Worm (Caenorhabditis elegans) whole organism, young adult: ENCODE measurements around the gene rpl-36.A.

ENCODE experiments used
- C06A6.2 ChIP-seq: fragments of 200-800 bp; sonication (Bioruptor generic); conservative IDR thresholded peaks from 2 replicates; pipeline ENCODE4 v1.3.6; 2022; ENCODE audit warnings: missing genetic modification characterization, missing compliant biosample characterization
- D2030.7 ChIP-seq: fragments of 200-800 bp; sonication (Bioruptor generic); IDR thresholded peaks from 2 replicates; pipeline ENCODE4 v1.3.6; 2022; ENCODE audit warnings: missing genetic modification reagents, missing genetic modification characterization, missing compliant biosample characterization
- F23B12.7 ChIP-seq: sonication (generic microtip); optimal IDR thresholded peaks from 2 replicates; lab custom pipeline; 2017; ENCODE audit warnings: missing genetic modification characterization, mild to moderate bottlenecking, missing compliant biosample characterization, antibody characterized with exemption, moderate library complexity; ENCODE audit not compliant: insufficient read depth
- K11D2.4 ChIP-seq: fragments of 200-800 bp; sonication (Bioruptor generic); IDR thresholded peaks from 2 replicates; pipeline ENCODE4 v1.3.6; 2022; ENCODE audit warnings: missing genetic modification reagents, missing genetic modification characterization, missing compliant biosample characterization
- T07F8.4 ChIP-seq: sonication (generic microtip); optimal IDR thresholded peaks from 2 replicates; lab custom pipeline; 2016; ENCODE audit warnings: mild to moderate bottlenecking, missing genetic modification characterization, moderate library complexity, missing compliant biosample characterization
- Y67H2A.10 ChIP-seq: fragments of 200-800 bp; sonication (Bioruptor generic); conservative IDR thresholded peaks from 2 replicates; pipeline ENCODE4 v1.3.6; 2022; ENCODE audit warnings: missing genetic modification reagents, missing genetic modification characterization, missing compliant biosample characterization
- Y95B8A.8 ChIP-seq: fragments of 200-800 bp; sonication (Bioruptor generic); IDR thresholded peaks from 2 replicates; pipeline ENCODE4 v1.3.6; 2022; ENCODE audit warnings: missing genetic modification reagents, missing genetic modification characterization, missing compliant biosample characterization
- ama-1 ChIP-seq, 3 experiments: fragments of 150-350 bp in 1 of 3; sonication (generic microtip) in 2 of 3; optimal IDR thresholded peaks; 2 replicates each; lab custom pipeline; 2014 to 2018; ENCODE audit warnings: missing biosample characterization in 2 of 3, missing genetic modification characterization in 2 of 3, missing genetic modification reagents in 2 of 3
- atf-7 ChIP-seq: sonication (generic microtip); optimal IDR thresholded peaks from 2 replicates; lab custom pipeline; 2017; ENCODE audit warnings: mild to moderate bottlenecking, missing genetic modification characterization, missing compliant biosample characterization
- athp-1 ChIP-seq: sonication (generic microtip); optimal IDR thresholded peaks from 2 replicates; lab custom pipeline; 2017; ENCODE audit warnings: mild to moderate bottlenecking, missing genetic modification characterization, missing compliant biosample characterization
- ceh-27 ChIP-seq: fragments of 200-800 bp; sonication (Bioruptor generic); optimal IDR thresholded peaks from 2 replicates; lab custom pipeline; 2018; ENCODE audit warnings: mild to moderate bottlenecking, missing genetic modification characterization, moderate library complexity, missing compliant biosample characterization
- ceh-79 ChIP-seq: sonication (generic microtip); optimal IDR thresholded peaks from 2 replicates; lab custom pipeline; 2017; ENCODE audit warnings: mild to moderate bottlenecking, missing genetic modification characterization, missing compliant biosample characterization
- dpff-1 ChIP-seq: sonication (generic microtip); optimal IDR thresholded peaks from 2 replicates; lab custom pipeline; 2017; ENCODE audit warnings: mild to moderate bottlenecking, missing genetic modification characterization, missing compliant biosample characterization
- ekl-4 ChIP-seq: fragments of 200-800 bp; sonication (Bioruptor generic); IDR thresholded peaks from 2 replicates; pipeline ENCODE4 v1.3.6; 2022; ENCODE audit warnings: missing genetic modification reagents, missing genetic modification characterization, missing compliant biosample characterization
- fkh-3 ChIP-seq: sonication (generic microtip); optimal IDR thresholded peaks from 2 replicates; lab custom pipeline; 2016; ENCODE audit warnings: mild to moderate bottlenecking, missing genetic modification characterization, missing compliant biosample characterization
- gei-17 ChIP-seq: fragments of 200-800 bp; sonication (Bioruptor generic); optimal IDR thresholded peaks from 2 replicates; lab custom pipeline; 2018; ENCODE audit warnings: mild to moderate bottlenecking, missing genetic modification characterization, missing compliant biosample characterization
- hmg-1.2 ChIP-seq: fragments of 200-800 bp; sonication (Bioruptor generic); IDR thresholded peaks from 2 replicates; pipeline ENCODE4 v1.3.6; 2022; ENCODE audit warnings: missing genetic modification reagents, missing genetic modification characterization, missing compliant biosample characterization
- hrde-1 ChIP-seq: sonication (generic microtip); optimal IDR thresholded peaks from 2 replicates; lab custom pipeline; 2016; ENCODE audit warnings: missing genetic modification characterization, mild to moderate bottlenecking, missing compliant biosample characterization, moderate library complexity, missing genotype, missing genetic modification reagents, borderline replicate concordance
- lin-35 ChIP-seq, 3 experiments: fragments of 150-350 bp in 2 of 3; sonication (generic microtip) in 1 of 3; optimal IDR thresholded peaks; 2 replicates each; lab custom pipeline; 2014 to 2018; ENCODE audit warnings: missing biosample characterization in 3 of 3, missing genetic modification characterization in 3 of 3, missing genetic modification reagents in 3 of 3
- lin-54 ChIP-seq: fragments of 200-800 bp; sonication (Bioruptor generic); optimal IDR thresholded peaks from 2 replicates; lab custom pipeline; 2018; ENCODE audit warnings: mild to moderate bottlenecking, missing genetic modification characterization, missing compliant biosample characterization
- madf-6 ChIP-seq: fragments of 200-800 bp; sonication (Bioruptor generic); IDR thresholded peaks from 2 replicates; pipeline ENCODE4 v1.3.6; 2022; ENCODE audit warnings: missing genetic modification reagents, missing genetic modification characterization, missing compliant biosample characterization
- nhr-80 ChIP-seq: sonication (generic microtip); optimal IDR thresholded peaks from 2 replicates; lab custom pipeline; 2016; ENCODE audit warnings: missing genetic modification characterization, missing compliant biosample characterization
- nhr-90 ChIP-seq: sonication (generic microtip); optimal IDR thresholded peaks from 2 replicates; lab custom pipeline; 2016; ENCODE audit warnings: missing genotype, mild to moderate bottlenecking, missing genetic modification characterization, missing compliant biosample characterization
- pbrm-1 ChIP-seq: fragments of 200-800 bp; sonication (Bioruptor generic); IDR thresholded peaks from 2 replicates; pipeline ENCODE4 v1.3.6; 2022; ENCODE audit warnings: missing genetic modification reagents, missing genetic modification characterization, missing compliant biosample characterization
- pha-4 ChIP-seq: fragments of 150-350 bp; sonication (generic microtip); optimal IDR thresholded peaks from 2 replicates; lab custom pipeline; 2014; ENCODE audit warnings: missing biosample characterization, missing genetic modification reagents, missing genetic modification characterization
- snpc-1.3 ChIP-seq: sonication (generic microtip); optimal IDR thresholded peaks from 2 replicates; lab custom pipeline; 2017; ENCODE audit warnings: missing genetic modification characterization, mild to moderate bottlenecking, missing compliant biosample characterization, antibody characterized with exemption, moderate library complexity, missing genotype, missing genetic modification reagents; ENCODE audit not compliant: insufficient read depth
- snpc-3.4 ChIP-seq: sonication (generic microtip); optimal IDR thresholded peaks from 2 replicates; lab custom pipeline; 2017; ENCODE audit warnings: missing genetic modification characterization, mild to moderate bottlenecking, missing compliant biosample characterization, antibody characterized with exemption, moderate library complexity, missing genotype, missing genetic modification reagents
- tbp1 ChIP-seq: fragments of 200-800 bp; sonication (Bioruptor generic); optimal IDR thresholded peaks from 2 replicates; lab custom pipeline; 2018; ENCODE audit warnings: mild to moderate bottlenecking, missing genetic modification characterization, missing compliant biosample characterization
- unc-62 ChIP-seq: fragments of 150-350 bp; optimal IDR thresholded peaks from 2 replicates; lab custom pipeline; 2014; ENCODE audit warnings: missing biosample characterization, missing genetic modification reagents, missing genetic modification characterization
- ztf-18 ChIP-seq: sonication (generic microtip); optimal IDR thresholded peaks from 2 replicates; lab custom pipeline; 2016; ENCODE audit warnings: missing genotype, mild to moderate bottlenecking, missing genetic modification characterization, missing compliant biosample characterization
- ztf-22 ChIP-seq: fragments of 200-800 bp; sonication (Bioruptor generic); optimal IDR thresholded peaks from 2 replicates; lab custom pipeline; 2018; ENCODE audit warnings: mild to moderate bottlenecking, missing genetic modification characterization, moderate library complexity, missing compliant biosample characterization
- ztf-3 ChIP-seq: fragments of 200-800 bp; sonication (Bioruptor generic); optimal IDR thresholded peaks from 2 replicates; lab custom pipeline; 2018; ENCODE audit warnings: mild to moderate bottlenecking, missing genetic modification characterization, missing compliant biosample characterization

Gene rpl-36.A

ce11 chrII:11097154-11097887 lies at the start of gene rpl-36.A, which contains the start of gene nuo-1 (continued):
- TF ChIP-seq F23B12.7 (tag; lab: Kevin White, UChicago) (peak; percentile 91), ekl-4 (GFP tag; lab: Robert Waterston, UW) (0 out of 2 replicates have a peak, but pooled peaks have one; percentile 10), pha-4 (tag; lab: Kevin White, UChicago) (peak; percentile 64), lin-35 (GFP tag; optimal IDR thresholded peaks at IDR 0.05; lab: Kevin White, UChicago) (peak in 1 of 3 experiments; percentile 67), lin-54 (peak; percentile 73), snpc-3.4 (tag; lab: Kevin White, UChicago) (peak; percentile 60), ceh-27 (peak; percentile 45), pbrm-1 (peak; percentile 14; the same call in 1 of the 2 replicates), D2030.7 (GFP tag; lab: Robert Waterston, UW) (peak; percentile 71), ztf-3 (GFP tag; lab: Kevin White, UChicago) (no peak)

DNA sequence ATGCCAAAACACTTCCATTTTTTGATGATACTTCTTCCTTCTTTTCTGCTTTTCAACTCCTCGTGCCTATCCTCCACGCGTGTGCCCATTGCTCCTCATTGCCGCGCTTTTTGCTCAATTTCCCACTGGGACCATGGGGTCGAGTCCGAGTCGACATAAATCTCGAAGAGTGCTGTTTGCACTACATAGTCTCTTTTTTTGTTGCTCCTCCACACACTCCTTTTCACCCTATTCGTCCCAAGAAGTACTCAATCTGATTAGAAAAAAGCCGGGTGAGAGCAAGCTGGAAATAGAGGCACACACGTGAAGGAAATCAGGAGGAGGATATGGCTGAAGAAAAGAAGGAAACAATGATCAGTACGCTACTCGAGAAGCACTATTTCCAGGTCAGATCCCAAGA lies 45.6 kb upstream of the rpl-36.A start, which contains the start of gene arrd-6:
Gene arrd-6 (plus strand): TSS at position 169 of the 400 bp plus-strand sequence.
- no peak for TF ChIP-seq madf-6 (GFP tag; lab: Robert Waterston, UW)
- TF ChIP-seq pbrm-1: 0 out of 2 replicates have a peak, but pooled peaks have one; percentile 20
- TF ChIP-seq, all 124 proteins: peak for 1

DNA sequence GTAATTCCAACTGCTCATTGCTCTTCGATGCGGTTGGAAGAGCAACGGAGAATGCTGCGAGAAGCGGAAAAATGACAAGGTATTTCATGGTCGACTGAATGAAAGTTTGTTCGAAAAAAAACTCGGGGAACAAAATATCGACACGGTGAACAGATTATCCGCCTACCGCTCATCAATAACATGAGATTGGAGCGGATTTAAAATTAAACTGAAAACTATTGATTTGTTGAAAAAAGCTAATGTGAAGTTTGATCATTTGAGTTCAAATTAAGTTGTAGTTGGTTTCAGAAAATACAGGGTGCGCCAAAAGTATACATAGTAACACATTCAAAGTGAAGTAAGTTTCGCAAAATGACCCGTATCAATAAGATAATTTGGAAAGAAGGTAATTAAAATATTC lies 43.1 kb upstream of the rpl-36.A start, which contains the start of gene F40F8.4:
Gene F40F8.4 (minus strand): TSS at position 101 of the 400 bp plus-strand sequence.
- TF ChIP-seq athp-1 (tag; lab: Kevin White, UChicago) (no peak), unc-62 (GFP tag; lab: Kevin White, UChicago) (no peak), T07F8.4 (no peak), hmg-1.2 (GFP tag; lab: Robert Waterston, UW) (no peak), hrde-1 (tag; lab: Kevin White, UChicago) (no peak), snpc-1.3 (tag; lab: Kevin White, UChicago) (no peak), snpc-3.4 (tag; lab: Kevin White, UChicago) (no peak), atf-7 (tag; lab: Kevin White, UChicago) (no peak), gei-17 (GFP tag; lab: Kevin White, UChicago) (no peak)
- TF ChIP-seq, all 124 proteins: peak for 0

DNA sequence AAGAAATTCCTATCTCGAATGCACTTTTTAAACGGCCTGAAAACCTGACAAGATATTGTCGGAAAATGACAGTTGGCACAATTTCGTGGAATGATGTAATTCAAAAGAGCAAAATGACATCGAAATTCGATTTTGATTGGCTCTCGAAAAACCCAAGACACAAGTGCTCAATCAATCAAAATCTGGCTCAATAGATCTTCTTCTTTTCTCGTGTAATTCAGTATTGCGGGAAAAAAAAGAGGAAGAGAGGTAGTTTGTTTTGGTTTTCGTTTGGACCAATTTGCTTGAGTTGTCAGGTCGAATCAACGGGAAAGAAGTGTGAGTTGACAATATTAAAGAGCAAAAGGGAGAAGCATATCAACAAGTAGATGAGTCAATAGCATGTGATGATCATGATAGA lies 38.8 kb upstream of the rpl-36.A start:
- TF ChIP-seq fkh-3 (tag; lab: Kevin White, UChicago): no peak
- TF ChIP-seq nhr-90: no peak
- TF ChIP-seq nhr-80 (tag; lab: Kevin White, UChicago): peak; percentile 18
- TF ChIP-seq pbrm-1: no peak
- TF ChIP-seq C06A6.2 (GFP tag; lab: Robert Waterston, UW): no peak

DNA sequence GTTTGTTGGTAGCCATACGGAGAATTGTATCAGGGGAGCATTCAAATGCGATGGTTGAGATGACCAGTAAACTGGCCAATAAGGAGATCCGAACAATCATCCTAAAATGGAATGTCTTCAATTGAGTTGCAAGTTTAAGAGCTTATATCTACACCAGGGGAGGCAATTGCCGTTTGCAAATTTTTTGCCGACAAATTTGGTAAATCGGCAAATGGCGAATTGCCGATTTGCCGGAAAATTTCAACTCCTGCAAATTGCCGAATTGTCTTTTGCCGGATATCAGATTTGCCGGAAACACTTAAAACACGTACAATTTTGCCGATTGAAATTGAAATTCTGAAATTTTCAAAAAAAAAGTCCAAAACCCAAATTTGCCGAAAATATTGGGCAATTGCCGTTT lies 37.8 kb upstream of the rpl-36.A start, which contains the start of gene F40F8.5:
Gene F40F8.5 (minus strand): TSS at position 101 of the 400 bp plus-strand sequence.
- TF ChIP-seq ztf-18 (no peak), Y95B8A.8 (GFP tag; lab: Robert Waterston, UW) (no peak), Y67H2A.10 (GFP tag; lab: Robert Waterston, UW) (no peak), dpff-1 (tag; lab: Kevin White, UChicago) (no peak), K11D2.4 (no peak), ceh-79 (no peak), ama-1 (optimal IDR thresholded peaks at IDR 0.05; lab: Kevin White, UChicago) (no peak), ama-1 (GFP tag; optimal IDR thresholded peaks at IDR 0.05; lab: Kevin White, UChicago) (no peak), ztf-22 (no peak), nhr-90 (no peak), tbp1 (GFP tag; lab: Kevin White, UChicago) (no peak)
